Fruit fly (Drosophila melanogaster): ENCODE measurements around the gene CG8032.

CG8032 gene

dm6 chr3R:8642376-8642966 is 21.4 kb upstream of the CG8032 start:
- TF ChIP-seq CG4496 (GFP tag; IDR thresholded peaks at IDR 0.05) (0 out of 3 replicates have a peak, but pooled peaks have one; percentile 21), CG8301 (tag; optimal IDR thresholded peaks at IDR 0.05) (no peak)

dm6 chr3R:8645580-8646220 is 18.2 kb upstream of the CG8032 start, which contains the start of gene Cyp313b1:
TSS of gene Cyp313b1 (minus strand) at chr3R:8645650.
- TF ChIP-seq CG4496 (GFP tag; IDR thresholded peaks at IDR 0.05) = no peak
- TF ChIP-seq Snoo (tag; optimal IDR thresholded peaks at IDR 0.05) = no peak
- TF ChIP-seq EcR (GFP tag; optimal IDR thresholded peaks at IDR 0.05) = no peak
- TF ChIP-seq CG34367 (tag; optimal IDR thresholded peaks at IDR 0.05) = no peak

- TF ChIP-seq CG12605 (GFP tag; IDR thresholded peaks at IDR 0.05) (peak; percentile 98), D1 (tag; optimal IDR thresholded peaks at IDR 0.05) (no peak), Ets98B (GFP tag; IDR thresholded peaks at IDR 0.05) (peak; percentile 99), EcR (GFP tag; optimal IDR thresholded peaks at IDR 0.05) (peak; percentile 50), Pif1B (GFP tag; optimal IDR thresholded peaks at IDR 0.05) (peak; percentile 99), CG4496 (GFP tag; IDR thresholded peaks at IDR 0.05) (peak; percentile 99), fd96Ca (GFP tag; IDR thresholded peaks at IDR 0.05) (peak; percentile 99), CG34367 (tag; optimal IDR thresholded peaks at IDR 0.05) (peak; percentile 99), CG17806 (tag; optimal IDR thresholded peaks at IDR 0.05) (peak; percentile 99), Pif1A (GFP tag; optimal IDR thresholded peaks at IDR 0.05) (peak; percentile 99), CG8301 (tag; optimal IDR thresholded peaks at IDR 0.05) (peak; percentile 99), CG9948 (tag; optimal IDR thresholded peaks at IDR 0.05) (peak; percentile 98), CG13204 (GFP tag; optimal IDR thresholded peaks at IDR 0.05) (no peak), CG8159 (tag; optimal IDR thresholded peaks at IDR 0.05) (peak; percentile 99), Snoo (tag; optimal IDR thresholded peaks at IDR 0.05) (peak; percentile 97), CG14655 (GFP tag; optimal IDR thresholded peaks at IDR 0.05) (peak; percentile 99), CG10348 (GFP tag; IDR thresholded peaks at IDR 0.05) (peak; percentile 93), rn (GFP tag; IDR thresholded peaks at IDR 0.05) (peak; percentile 97), CG15710 (tag; optimal IDR thresholded peaks at IDR 0.05) (peak; percentile 99), CG32121 (GFP tag; IDR thresholded peaks at IDR 0.05) (peak; percentile 98), gl (tag; optimal IDR thresholded peaks at IDR 0.05) (peak; percentile 93)
These were observed 13.2 kb upstream of the CG8032 start, which contains the start of the genes Mkk4 and SLIRP2 for dm6 chr3R:8650741-8651140. TSS of gene Mkk4 (minus strand) at chr3R:8650796. TSS of gene SLIRP2 (plus strand) at chr3R:8651084.

dm6 chr3R:8652731-8653130 is 11.2 kb upstream of the CG8032 start, which contains the start of the genes Sys1 and Dhod:
TSS of gene Sys1 (plus strand) at chr3R:8652821.
TSS of gene Dhod (minus strand) at chr3R:8652916.
- TF ChIP-seq Pif1A (GFP tag; optimal IDR thresholded peaks at IDR 0.05) (peak; percentile 83), CG15710 (tag; optimal IDR thresholded peaks at IDR 0.05) (peak; percentile 53), CG8301 (tag; optimal IDR thresholded peaks at IDR 0.05) (peak; percentile 50), CG8159 (tag; optimal IDR thresholded peaks at IDR 0.05) (peak; percentile 38), D1 (tag; optimal IDR thresholded peaks at IDR 0.05) (no peak), CG4496 (GFP tag; IDR thresholded peaks at IDR 0.05) (peak; percentile 91), gl (tag; optimal IDR thresholded peaks at IDR 0.05) (no peak), CG12605 (GFP tag; IDR thresholded peaks at IDR 0.05) (no peak; the same call in 1 of the 2 replicates), Ets98B (GFP tag; IDR thresholded peaks at IDR 0.05) (peak; percentile 70), CG34367 (tag; optimal IDR thresholded peaks at IDR 0.05) (no peak), CG32121 (GFP tag; IDR thresholded peaks at IDR 0.05) (peak; percentile 70), rn (GFP tag; IDR thresholded peaks at IDR 0.05) (peak; percentile 59; the same call in 1 of the 2 replicates), Pif1B (GFP tag; optimal IDR thresholded peaks at IDR 0.05) (peak; percentile 65), Snoo (tag; optimal IDR thresholded peaks at IDR 0.05) (peak; percentile 33), EcR (GFP tag; optimal IDR thresholded peaks at IDR 0.05) (no peak), CG17806 (tag; optimal IDR thresholded peaks at IDR 0.05) (peak; percentile 61), fd96Ca (GFP tag; IDR thresholded peaks at IDR 0.05) (peak; percentile 69; the same call in 2 of the 3 replicates), CG14655 (GFP tag; optimal IDR thresholded peaks at IDR 0.05) (peak; percentile 54), CG13204 (GFP tag; optimal IDR thresholded peaks at IDR 0.05) (no peak), CG10348 (GFP tag; IDR thresholded peaks at IDR 0.05) (no peak), CG9948 (tag; optimal IDR thresholded peaks at IDR 0.05) (peak; percentile 25)

dm6 chr3R:8654058-8654457 is 9.9 kb upstream of the CG8032 start:
- TF ChIP-seq gl (tag; optimal IDR thresholded peaks at IDR 0.05) (no peak), CG17806 (tag; optimal IDR thresholded peaks at IDR 0.05) (no peak), CG8159 (tag; optimal IDR thresholded peaks at IDR 0.05) (no peak), rn (GFP tag; IDR thresholded peaks at IDR 0.05) (no peak), CG32121 (GFP tag; IDR thresholded peaks at IDR 0.05) (no peak), fd96Ca (GFP tag; IDR thresholded peaks at IDR 0.05) (no peak), D1 (tag; optimal IDR thresholded peaks at IDR 0.05) (no peak), CG34367 (tag; optimal IDR thresholded peaks at IDR 0.05) (no peak), Pif1A (GFP tag; optimal IDR thresholded peaks at IDR 0.05) (no peak), CG15710 (tag; optimal IDR thresholded peaks at IDR 0.05) (no peak), Ets98B (GFP tag; IDR thresholded peaks at IDR 0.05) (no peak)

- TF ChIP-seq Snoo (tag; optimal IDR thresholded peaks at IDR 0.05) (no peak), D1 (tag; optimal IDR thresholded peaks at IDR 0.05) (no peak), CG8301 (tag; optimal IDR thresholded peaks at IDR 0.05) (no peak), CG13204 (GFP tag; optimal IDR thresholded peaks at IDR 0.05) (no peak), CG34367 (tag; optimal IDR thresholded peaks at IDR 0.05) (no peak), Ets98B (GFP tag; IDR thresholded peaks at IDR 0.05) (no peak), gl (tag; optimal IDR thresholded peaks at IDR 0.05) (no peak), CG17806 (tag; optimal IDR thresholded peaks at IDR 0.05) (no peak), CG10348 (GFP tag; IDR thresholded peaks at IDR 0.05) (no peak), CG12605 (GFP tag; IDR thresholded peaks at IDR 0.05) (no peak), fd96Ca (GFP tag; IDR thresholded peaks at IDR 0.05) (no peak), EcR (GFP tag; optimal IDR thresholded peaks at IDR 0.05) (no peak), CG32121 (GFP tag; IDR thresholded peaks at IDR 0.05) (no peak), Pif1B (GFP tag; optimal IDR thresholded peaks at IDR 0.05) (no peak), Pif1A (GFP tag; optimal IDR thresholded peaks at IDR 0.05) (no peak), CG14655 (GFP tag; optimal IDR thresholded peaks at IDR 0.05) (no peak), CG15710 (tag; optimal IDR thresholded peaks at IDR 0.05) (no peak)
These were observed 9.2 kb upstream of the CG8032 start, which contains the start of gene CG42489 for dm6 chr3R:8654666-8655065. TSS of gene CG42489 (minus strand) at chr3R:8654766.
